Fruit fly (Drosophila melanogaster): ENCODE measurements around the gene Pp2A-29B.

dm6 chr2L:8365701-8366643 lies at the start of gene Pp2A-29B:
- TF ChIP-seq CG8478 (optimal IDR thresholded peaks at IDR 0.05), result no peak
- TF ChIP-seq CTCF (optimal IDR thresholded peaks at IDR 0.05), result no peak

Data from S2 (cell line).